Worm (Caenorhabditis elegans) whole organism, L1 larva: ENCODE results near the gene Y116A8C.467.
"Not testable (repeated sequence)": the region's sequence is repeated elsewhere in the genome, so short reads cannot be mapped to it uniquely, and the experiment has no call there.

ENCODE experiments used
- alr-1 ChIP-seq: fragments of 200-800 bp; sonication (Bioruptor generic); optimal IDR thresholded peaks from 2 replicates; lab custom pipeline; 2018; ENCODE audit warnings: borderline replicate concordance, mild to moderate bottlenecking, missing genetic modification characterization, missing compliant biosample characterization
- aly-2 ChIP-seq: fragments of 150-350 bp; optimal IDR thresholded peaks from 2 replicates; lab custom pipeline; 2014; ENCODE audit warnings: missing biosample characterization, missing genetic modification characterization
- ama-1 ChIP-seq: fragments of 150-350 bp; optimal IDR thresholded peaks from 2 replicates; lab custom pipeline; 2014
- elt-3 ChIP-seq, 6 experiments: fragments of 150-350 bp in 1 of 6; sonication (generic microtip); optimal IDR thresholded peaks; 2 replicates each; lab custom pipeline; 2017 to 2018; ENCODE audit warnings: missing biosample characterization in 6 of 6, missing genetic modification characterization in 6 of 6, inconsistent platforms in 1 of 6
- fos-1 ChIP-seq: fragments of 150-350 bp; optimal IDR thresholded peaks from 2 replicates; lab custom pipeline; 2014; ENCODE audit warnings: missing biosample characterization, missing genetic modification characterization
- lir-3 ChIP-seq: sonication (generic microtip); optimal IDR thresholded peaks from 2 replicates; lab custom pipeline; 2016; ENCODE audit warnings: mild to moderate bottlenecking, missing genetic modification characterization, moderate library complexity, missing compliant biosample characterization; ENCODE audit not compliant: poor library complexity
- lsy-2 ChIP-seq, 2 experiments: fragments of 150-350 bp; optimal IDR thresholded peaks; 2 replicates each; lab custom pipeline; 2014; ENCODE audit warnings: missing biosample characterization in 2 of 2, missing genetic modification characterization in 2 of 2
- nhr-71 ChIP-seq: sonication (generic microtip); optimal IDR thresholded peaks from 2 replicates; lab custom pipeline; 2016; ENCODE audit warnings: mild to moderate bottlenecking, missing genetic modification characterization, moderate library complexity, missing compliant biosample characterization
- unc-130 ChIP-seq: fragments of 150-350 bp; optimal IDR thresholded peaks from 2 replicates; lab custom pipeline; 2017; ENCODE audit warnings: missing biosample characterization, missing genetic modification characterization, inconsistent platforms

ce11 chrIV:17063700-17064099 lies at the start of gene Y116A8C.467:
- TF ChIP-seq fos-1; alr-1 (tag; lab: Kevin White, UChicago); aly-2 (tag; lab: Kevin White, UChicago); ama-1 (lab: Kevin White, UChicago); elt-3 (tag; optimal IDR thresholded peaks at IDR 0.05; lab: Kevin White, UChicago); nhr-71; lsy-2 (tag; optimal IDR thresholded peaks at IDR 0.05; lab: Kevin White, UChicago); unc-130 (tag; lab: Kevin White, UChicago); lir-3 (tag; lab: Kevin White, UChicago): not testable (repeated sequence)
